Fruit fly (Drosophila melanogaster) whole organism, wandering third instar larva: ENCODE measurements around the gene aru.

ENCODE experiments used
- CG32264 ChIP-seq: fragments of 200-800 bp; sonication (Bioruptor generic); optimal IDR thresholded peaks from 2 replicates; lab custom pipeline; 2016; ENCODE audit warnings: missing biosample characterization, missing genetic modification characterization
- lola ChIP-seq: fragments of >200 bp; optimal IDR thresholded peaks from 2 replicates; lab custom pipeline; 2017; ENCODE audit warnings: missing biosample characterization, missing genetic modification characterization

DNA sequence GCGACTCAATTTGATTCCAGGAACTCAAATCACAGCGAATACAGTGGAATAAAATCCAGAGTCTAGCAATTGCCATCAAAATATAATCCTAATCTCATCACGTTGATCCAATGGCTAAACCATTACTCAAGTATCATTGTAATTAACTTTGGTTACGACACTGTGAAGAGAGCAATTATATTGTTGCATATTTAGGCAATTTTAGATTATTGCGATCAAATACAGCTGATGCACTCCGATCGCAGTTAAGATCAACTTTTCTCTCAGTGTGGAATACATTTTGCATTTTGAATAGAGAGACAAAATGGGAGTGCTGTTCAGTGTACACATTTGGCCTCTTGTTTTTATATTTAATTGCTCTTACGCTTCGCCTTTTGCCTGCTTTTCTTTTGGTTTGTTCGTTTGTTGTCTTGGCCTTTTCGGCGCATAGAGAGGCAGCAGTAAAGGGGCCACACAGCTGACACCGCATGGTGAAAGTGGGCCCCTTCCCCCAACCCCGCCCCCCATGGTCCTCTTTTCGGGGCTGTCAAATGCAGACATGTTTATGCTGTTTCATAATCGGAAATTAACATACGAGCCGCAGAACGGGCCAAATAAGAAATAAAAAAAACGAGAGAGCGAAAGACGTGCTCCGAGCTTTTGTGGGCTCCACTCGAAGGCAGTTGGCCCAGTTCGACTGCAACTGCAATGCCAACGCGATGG, 21.8 kb downstream of the aru start:
- no peak for TF ChIP-seq lola (GFP tag; lab: Kevin White, UChicago)
- no peak for TF ChIP-seq CG32264 (GFP tag; lab: Kevin White, UChicago)
